Fruit fly (Drosophila melanogaster) whole organism, embryonic: ENCODE data around the gene CG8925.

ENCODE experiments used
- ATbp ChIP-seq: fragments of 200-800 bp; sonication (Bioruptor generic); optimal IDR thresholded peaks from 2 replicates; lab custom pipeline; 2017; ENCODE audit warnings: missing biosample characterization, mild to moderate bottlenecking, missing genetic modification characterization, missing genetic modification reagents
- Asciz ChIP-seq: fragments of 200-800 bp; sonication (Bioruptor generic); optimal IDR thresholded peaks from 2 replicates; lab custom pipeline; 2017; ENCODE audit warnings: missing biosample characterization, mild to moderate bottlenecking, missing genetic modification characterization, missing genetic modification reagents
- CG10366 ChIP-seq: fragments of 200-800 bp; sonication (Bioruptor generic); IDR thresholded peaks from 2 replicates; pipeline ENCODE4 v1.3.6; 2022; ENCODE audit warnings: missing biosample characterization, missing genetic modification characterization
- CG12236 ChIP-seq: fragments of 200-800 bp; sonication (Bioruptor generic); optimal IDR thresholded peaks from 2 replicates; lab custom pipeline; 2016; ENCODE audit warnings: missing biosample characterization, missing genetic modification characterization
- CG12769 ChIP-seq: fragments of 200-800 bp; sonication (Bioruptor generic); optimal IDR thresholded peaks from 2 replicates; lab custom pipeline; 2019; ENCODE audit warnings: missing biosample characterization, mild to moderate bottlenecking, missing genetic modification characterization, moderate library complexity
- CG13894 ChIP-seq: fragments of 200-800 bp; sonication (Bioruptor generic); optimal IDR thresholded peaks from 3 replicates; lab custom pipeline; 2018; ENCODE audit warnings: missing biosample characterization, mild to moderate bottlenecking, missing genetic modification characterization, moderate library complexity
- CG15073 ChIP-seq: fragments of 200-800 bp; sonication (Bioruptor generic); optimal IDR thresholded peaks from 2 replicates; lab custom pipeline; 2016; ENCODE audit warnings: missing biosample characterization, missing genetic modification characterization
- CG32772 ChIP-seq: fragments of 200-800 bp; sonication (Bioruptor generic); IDR thresholded peaks from 2 replicates; pipeline ENCODE4 v1.3.6; 2022; ENCODE audit warnings: missing biosample characterization, missing genetic modification characterization
- CG33557 ChIP-seq: fragments of 200-800 bp; sonication (Bioruptor generic); optimal IDR thresholded peaks from 2 replicates; lab custom pipeline; 2019; ENCODE audit warnings: missing biosample characterization, mild to moderate bottlenecking, missing genetic modification characterization, moderate library complexity
- CG3847 ChIP-seq: fragments of 200-800 bp; sonication (Bioruptor generic); IDR thresholded peaks from 2 replicates; pipeline ENCODE4 v1.3.6; 2022; ENCODE audit warnings: missing biosample characterization, missing genetic modification characterization
- CG6689 ChIP-seq: fragments of 200-800 bp; sonication (Bioruptor generic); IDR thresholded peaks from 2 replicates; pipeline ENCODE4 v1.3.6; 2022; ENCODE audit warnings: missing biosample characterization, missing genetic modification characterization
- CG6765 ChIP-seq: fragments of 200-800 bp; sonication (Bioruptor generic); optimal IDR thresholded peaks from 3 replicates; lab custom pipeline; 2017; ENCODE audit warnings: missing biosample characterization, mild to moderate bottlenecking, missing genetic modification characterization
- CG8944 ChIP-seq: fragments of 200-800 bp; sonication (Bioruptor generic); optimal IDR thresholded peaks from 3 replicates; lab custom pipeline; 2016; ENCODE audit warnings: missing biosample characterization, missing genetic modification characterization
- Dbx ChIP-seq: fragments of 200-800 bp; sonication (Bioruptor generic); IDR thresholded peaks from 3 replicates; pipeline ENCODE4 v1.3.6; 2022; ENCODE audit warnings: missing biosample characterization, missing genetic modification characterization
- Drgx ChIP-seq: fragments of 200-800 bp; sonication (Bioruptor generic); IDR thresholded peaks from 2 replicates; pipeline ENCODE4 v1.3.6; 2022; ENCODE audit warnings: missing biosample characterization, missing genetic modification characterization
- Ets65A ChIP-seq: fragments of 200-800 bp; sonication (Bioruptor generic); peaks from one replicate; lab custom pipeline; 2016; ENCODE audit warnings: missing biosample characterization, missing genetic modification characterization
- Fer3 ChIP-seq: fragments of 200-800 bp; sonication (Bioruptor generic); optimal IDR thresholded peaks from 2 replicates; lab custom pipeline; 2018; ENCODE audit warnings: missing biosample characterization, mild to moderate bottlenecking, missing genetic modification characterization, moderate library complexity
- HLH4C ChIP-seq: fragments of 200-800 bp; sonication (Bioruptor generic); IDR thresholded peaks from 3 replicates; pipeline ENCODE4 v1.3.6; 2022; ENCODE audit warnings: missing biosample characterization, missing genetic modification characterization; ENCODE audit not compliant: partially characterized antibody
- Med ChIP-seq: fragments of 200-800 bp; sonication (Bioruptor generic); peaks from one replicate; lab custom pipeline; 2016; ENCODE audit warnings: missing biosample characterization, missing genetic modification characterization, mild to moderate bottlenecking, inconsistent platforms, moderate library complexity
- Nf-YC ChIP-seq: fragments of 200-800 bp; optimal IDR thresholded peaks from 3 replicates; lab custom pipeline; 2019; ENCODE audit warnings: missing biosample characterization, mild to moderate bottlenecking, missing genetic modification characterization, moderate library complexity
- Xrp1 ChIP-seq: fragments of 200-800 bp; sonication (Bioruptor generic); IDR thresholded peaks from 2 replicates; pipeline ENCODE4 v1.3.6; 2022; ENCODE audit warnings: missing biosample characterization, missing genetic modification characterization
- ase ChIP-seq: fragments of 200-800 bp; sonication (Bioruptor generic); IDR thresholded peaks from 3 replicates; pipeline ENCODE4 v1.3.6; 2022; ENCODE audit warnings: missing biosample characterization, missing genetic modification characterization
- cas ChIP-seq: fragments of 200-800 bp; sonication (Bioruptor generic); IDR thresholded peaks from 2 replicates; pipeline ENCODE4 v1.3.6; 2022; ENCODE audit warnings: missing biosample characterization, missing genetic modification characterization
- caup ChIP-seq: fragments of 200-800 bp; sonication (Bioruptor generic); optimal IDR thresholded peaks from 3 replicates; lab custom pipeline; 2017; ENCODE audit warnings: missing biosample characterization, mild to moderate bottlenecking, missing genetic modification characterization, moderate library complexity; ENCODE audit not compliant: severe bottlenecking
- chinmo ChIP-seq: fragments of 200-800 bp; sonication (Bioruptor generic); IDR thresholded peaks from 4 replicates; pipeline ENCODE4 v1.3.6; 2022; ENCODE audit warnings: missing biosample characterization, missing genetic modification characterization; ENCODE audit not compliant: partially characterized antibody
- crol ChIP-seq: fragments of 200-800 bp; sonication (Bioruptor generic); IDR thresholded peaks from 2 replicates; pipeline ENCODE4 v1.3.6; 2022; ENCODE audit warnings: missing biosample characterization, missing genetic modification characterization
- dmrt11E ChIP-seq: fragments of 200-800 bp; sonication (Bioruptor generic); optimal IDR thresholded peaks from 3 replicates; lab custom pipeline; 2018; ENCODE audit warnings: missing biosample characterization, mild to moderate bottlenecking, missing genetic modification characterization, moderate library complexity
- dysf ChIP-seq: fragments of 200-800 bp; sonication (Bioruptor generic); IDR thresholded peaks from 3 replicates; pipeline ENCODE4 v1.3.6; 2022; ENCODE audit warnings: missing biosample characterization, missing genetic modification characterization
- ewg ChIP-seq: fragments of 200-800 bp; sonication (Bioruptor generic); optimal IDR thresholded peaks from 3 replicates; lab custom pipeline; 2017; ENCODE audit warnings: mild to moderate bottlenecking, missing biosample characterization, missing genetic modification reagents, missing genetic modification characterization
- fu2 ChIP-seq: fragments of 200-800 bp; sonication (Bioruptor generic); optimal IDR thresholded peaks from 2 replicates; lab custom pipeline; 2016; ENCODE audit warnings: missing biosample characterization, missing genetic modification characterization
- gfzf ChIP-seq: fragments of 200-800 bp; sonication (Bioruptor generic); optimal IDR thresholded peaks from 2 replicates; lab custom pipeline; 2016; ENCODE audit warnings: missing biosample characterization, mild to moderate bottlenecking, missing genetic modification characterization, moderate library complexity
- grau ChIP-seq: fragments of 200-800 bp; optimal IDR thresholded peaks from 3 replicates; lab custom pipeline; 2019; ENCODE audit warnings: missing biosample characterization, mild to moderate bottlenecking, missing genetic modification characterization, moderate library complexity
- ham ChIP-seq: fragments of 200-800 bp; sonication (Bioruptor generic); IDR thresholded peaks from 2 replicates; pipeline ENCODE4 v1.3.6; 2022; ENCODE audit warnings: missing biosample characterization, missing genetic modification characterization
- hb ChIP-seq: fragments of 200-800 bp; sonication (Bioruptor generic); IDR thresholded peaks from 3 replicates; pipeline ENCODE4 v1.3.6; 2022; ENCODE audit warnings: missing biosample characterization, missing genetic modification characterization; ENCODE audit not compliant: partially characterized antibody
- ken ChIP-seq: fragments of 200-800 bp; sonication (Bioruptor generic); IDR thresholded peaks from 3 replicates; pipeline ENCODE4 v1.3.6; 2022; ENCODE audit warnings: missing biosample characterization, missing genetic modification characterization
- lab ChIP-seq: fragments of 200-800 bp; sonication (Bioruptor generic); optimal IDR thresholded peaks from 3 replicates; lab custom pipeline; 2017; ENCODE audit warnings: missing biosample characterization, missing genetic modification characterization, mild to moderate bottlenecking, moderate library complexity, missing genetic modification reagents
- lmd ChIP-seq: fragments of 200-800 bp; sonication (Bioruptor generic); IDR thresholded peaks from 2 replicates; pipeline ENCODE4 v1.3.6; 2022; ENCODE audit warnings: missing biosample characterization, missing genetic modification characterization
- mam ChIP-seq: fragments of 200-800 bp; sonication (Bioruptor generic); optimal IDR thresholded peaks from 3 replicates; lab custom pipeline; 2016; ENCODE audit warnings: missing biosample characterization, missing genetic modification characterization
- pan ChIP-seq, 4 experiments: fragments of >200 bp in 3 of 4; fragments of 200-800 bp in 1 of 4; sonication (Bioruptor generic) in 1 of 4; optimal IDR thresholded peaks in 3 of 4; IDR thresholded peaks in 1 of 4; 2 replicates each; pipeline versions ENCODE4 v1.3.6 to Lab custom; 2017 to 2022; ENCODE audit warnings: missing biosample characterization in 2 of 4, missing genetic modification characterization in 2 of 4, mixed read lengths in 1 of 4
- sens ChIP-seq: fragments of 200-800 bp; sonication (Bioruptor generic); peaks from one replicate; lab custom pipeline; 2016; ENCODE audit warnings: missing biosample characterization, missing genetic modification characterization
- stwl ChIP-seq: fragments of 200-800 bp; sonication (Bioruptor generic); optimal IDR thresholded peaks from 3 replicates; lab custom pipeline; 2018; ENCODE audit warnings: missing biosample characterization, mild to moderate bottlenecking, missing genetic modification characterization, moderate library complexity
- tap ChIP-seq: fragments of 200-800 bp; optimal IDR thresholded peaks from 3 replicates; lab custom pipeline; 2019; ENCODE audit warnings: missing biosample characterization, mild to moderate bottlenecking, missing genetic modification characterization, moderate library complexity
- wdn ChIP-seq: fragments of 200-800 bp; sonication (Bioruptor generic); IDR thresholded peaks from 2 replicates; pipeline ENCODE4 v1.3.6; 2022; ENCODE audit warnings: missing biosample characterization, missing genetic modification characterization
- wor ChIP-seq: fragments of 200-800 bp; sonication (Bioruptor generic); IDR thresholded peaks from 2 replicates; pipeline ENCODE4 v1.3.6; 2022; ENCODE audit warnings: missing biosample characterization, missing genetic modification characterization
- zen ChIP-seq: fragments of 200-800 bp; sonication (Bioruptor generic); optimal IDR thresholded peaks from 3 replicates; lab custom pipeline; 2018; ENCODE audit warnings: missing biosample characterization, mild to moderate bottlenecking, missing genetic modification characterization, moderate library complexity

The CG8925 gene

DNA sequence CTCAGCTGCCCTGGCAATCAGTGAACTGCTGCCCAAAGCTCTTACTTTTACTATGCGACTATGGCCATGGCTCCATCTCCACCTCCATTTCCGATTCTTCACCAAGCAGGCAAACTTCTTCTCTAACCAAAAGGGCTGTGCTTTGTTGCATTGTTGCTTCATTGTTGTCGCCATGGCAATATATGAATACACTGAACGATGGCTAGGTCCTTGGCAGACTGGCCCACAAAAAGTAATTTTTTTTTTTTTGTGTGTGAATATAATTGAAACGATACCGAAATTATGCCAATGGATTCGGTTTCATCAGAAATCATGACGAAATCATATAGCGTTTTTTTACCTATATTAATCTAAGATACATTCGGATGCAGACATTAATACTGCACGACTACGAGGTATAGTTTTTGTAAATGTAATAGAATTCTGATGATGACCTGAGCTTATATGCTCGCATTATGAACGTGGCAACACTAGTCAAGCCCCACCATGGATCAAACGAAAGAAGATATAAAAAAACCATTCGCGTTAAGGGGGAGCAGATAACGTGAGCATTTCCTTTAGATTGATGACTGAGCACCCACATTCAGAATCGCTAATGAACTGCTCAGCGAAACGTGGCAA, 48.4 kb downstream of the CG8925 start:
- TF ChIP-seq Dbx (GFP tag; lab: Robert Waterston, UW) (no peak), Ets65A (peak; percentile 86), sens (GFP tag; lab: Kevin White, UChicago) (peak; percentile 64), pan (optimal IDR thresholded peaks at IDR 0.05; lab: Kevin White, UChicago) (no peak), pan (GFP tag; optimal IDR thresholded peaks at IDR 0.05 in 1 of 2, IDR thresholded peaks at IDR 0.05 in 1 of 2) (no peak), ATbp (no peak), crol (no peak), hb (GFP tag; lab: Robert Waterston, UW) (no peak), wdn (GFP tag; lab: Robert Waterston, UW) (no peak), Med (peak; percentile 28), caup (GFP tag; lab: Kevin White, UChicago) (no peak), ase (no peak), stwl (tag; lab: Kevin White, UChicago) (peak; percentile 44), ewg (no peak), CG10366 (GFP tag; lab: Robert Waterston, UW) (no peak), cas (GFP tag; lab: Robert Waterston, UW) (no peak), Drgx (GFP tag; lab: Robert Waterston, UW) (0 out of 2 replicates have a peak, but pooled peaks have one; percentile 25), zen (no peak), Asciz (GFP tag; lab: Kevin White, UChicago) (no peak), Fer3 (tag; lab: Kevin White, UChicago) (no peak)

DNA sequence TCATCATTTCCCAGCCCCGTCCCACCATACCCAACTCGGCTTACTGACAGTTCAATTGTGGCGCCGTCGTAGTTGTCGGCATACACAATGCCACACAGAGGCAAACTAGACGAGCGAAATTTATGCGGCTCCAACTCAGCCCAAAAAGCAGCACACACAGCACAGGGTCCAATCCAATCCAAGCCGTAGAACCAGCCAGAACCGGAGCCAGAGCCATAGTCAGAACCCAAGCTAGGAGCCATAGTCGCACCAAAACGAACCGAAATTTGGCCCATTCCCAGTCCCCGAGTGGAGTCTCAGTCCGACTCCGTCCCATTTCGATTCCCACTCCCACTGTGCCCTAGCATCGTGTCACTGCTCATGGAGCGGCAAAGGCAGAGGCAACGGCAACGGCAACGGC, 49.1 kb downstream of the CG8925 start:
- peak; percentile 84 for TF ChIP-seq CG13894
- peak; percentile 7 for TF ChIP-seq lab (GFP tag; lab: Kevin White, UChicago)
- 0 out of 3 replicates have a peak, but pooled peaks have one; percentile 6 for TF ChIP-seq ken (GFP tag; lab: Robert Waterston, UW)
- TF ChIP-seq dysf (GFP tag; lab: Robert Waterston, UW): peak; percentile 6; the same call in 1 of the 3 replicates
- TF ChIP-seq CG12236 (GFP tag; lab: Kevin White, UChicago): no peak
- peak; percentile 93 for TF ChIP-seq Ets65A
- peak; percentile 14 for TF ChIP-seq CG6765
- peak; percentile 32; the same call in 1 of the 2 replicates for TF ChIP-seq crol
- TF ChIP-seq lmd (GFP tag; lab: Robert Waterston, UW): 0 out of 2 replicates have a peak, but pooled peaks have one; percentile 13
- TF ChIP-seq Med: peak; percentile 48
- no peak for TF ChIP-seq chinmo (GFP tag; lab: Robert Waterston, UW)
- no peak for TF ChIP-seq grau (tag; lab: Kevin White, UChicago)

DNA sequence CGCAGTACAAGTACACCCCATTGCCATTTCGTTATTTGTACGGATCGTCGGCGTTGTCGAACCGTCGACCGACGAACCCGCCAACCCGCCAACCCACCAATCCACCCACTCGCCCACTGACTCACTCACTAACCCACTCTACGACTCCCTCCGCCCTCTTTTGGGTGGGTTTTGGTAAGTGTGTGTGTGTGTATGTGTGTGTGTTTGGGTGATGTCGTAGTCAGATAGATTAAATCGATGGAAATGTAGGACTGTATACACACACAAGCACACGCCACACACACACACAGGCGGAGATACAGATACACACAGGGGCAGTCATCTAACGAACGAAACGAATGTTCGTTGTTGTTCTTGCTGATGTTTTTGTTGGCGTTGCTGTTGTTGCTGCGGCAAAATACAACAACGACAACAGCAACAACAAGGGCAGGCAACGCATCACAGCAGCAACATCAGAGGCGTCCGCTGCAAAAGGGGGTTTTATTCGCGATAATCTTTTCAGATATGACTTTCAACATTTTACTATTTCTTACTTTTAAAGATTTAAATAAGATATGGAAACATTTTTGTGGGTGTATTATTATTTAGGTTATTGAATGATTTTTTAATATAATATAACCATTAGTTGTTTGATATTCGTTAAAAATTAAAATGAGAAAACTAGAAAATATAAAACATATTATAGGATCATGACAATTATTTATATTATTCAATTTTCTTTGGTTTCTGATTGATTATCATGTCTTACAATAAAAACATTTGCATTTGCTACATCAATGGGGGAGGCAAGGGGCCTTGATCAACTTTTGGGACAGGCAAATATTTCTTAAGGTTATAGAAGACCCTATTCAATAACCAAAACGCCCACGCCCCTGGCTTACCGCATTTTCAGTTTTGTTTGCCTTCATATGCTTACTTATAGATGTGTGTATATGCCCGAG, 49.8 kb downstream of the CG8925 start:
- TF ChIP-seq dmrt11E (peak; percentile 93), CG33557 (GFP tag; lab: Kevin White, UChicago) (peak; percentile 94), tap (tag; lab: Kevin White, UChicago) (peak; percentile 86), HLH4C (GFP tag; lab: Robert Waterston, UW) (no peak; the same call in 2 of the 3 replicates), CG15073 (no peak), Nf-YC (tag; lab: Kevin White, UChicago) (peak; percentile 91), CG8944 (no peak), mam (GFP tag; lab: Kevin White, UChicago) (no peak), CG6689 (GFP tag; lab: Robert Waterston, UW) (peak; percentile 85), ham (GFP tag; lab: Robert Waterston, UW) (peak; percentile 16; the same call in 1 of the 2 replicates), cas (GFP tag; lab: Robert Waterston, UW) (no peak), Xrp1 (GFP tag; lab: Robert Waterston, UW) (peak; percentile 71), gfzf (GFP tag; lab: Kevin White, UChicago) (no peak), CG12769 (tag; lab: Kevin White, UChicago) (peak; percentile 83), fu2 (GFP tag; lab: Kevin White, UChicago) (no peak), CG32772 (GFP tag; lab: Robert Waterston, UW) (peak; percentile 79), CG3847 (peak; percentile 83), ken (GFP tag; lab: Robert Waterston, UW) (peak; percentile 61), wor (GFP tag; lab: Robert Waterston, UW) (peak; percentile 57; the same call in 1 of the 2 replicates)
